Worm (Caenorhabditis elegans) whole organism, L4 larva: ENCODE results near the gene M199.134.
"Not testable (repeated sequence)": the region's sequence is repeated elsewhere in the genome, so short reads cannot be mapped to it uniquely, and the experiment has no call there.

ENCODE experiments used
- F44E2.7 ChIP-seq: fragments of 200-800 bp; sonication (Bioruptor generic); IDR thresholded peaks from 2 replicates; pipeline ENCODE4 v2.1.2; 2022; ENCODE audit warnings: missing genetic modification characterization, missing compliant biosample characterization
- Y105C5A.15 ChIP-seq: fragments of 200-800 bp; sonication (Bioruptor generic); IDR thresholded peaks from 2 replicates; pipeline ENCODE4 v1.3.6; 2022; ENCODE audit warnings: missing genetic modification characterization, missing compliant biosample characterization
- Y5F2A.4 ChIP-seq: fragments of 200-800 bp; sonication (Bioruptor generic); optimal IDR thresholded peaks from 2 replicates; lab custom pipeline; 2018; ENCODE audit warnings: mild to moderate bottlenecking, missing genetic modification characterization, missing compliant biosample characterization
- aha-1 ChIP-seq: fragments of 150-350 bp; peaks from one replicate; lab custom pipeline; 2014; ENCODE audit warnings: missing biosample characterization, missing genetic modification characterization
- ceh-20 ChIP-seq: fragments of 200-800 bp; sonication (Bioruptor generic); IDR thresholded peaks from 2 replicates; pipeline ENCODE4 v1.3.6; 2022; ENCODE audit warnings: missing genetic modification reagents, missing genetic modification characterization, missing compliant biosample characterization
- ceh-28 ChIP-seq: fragments of 150-350 bp; optimal IDR thresholded peaks from 2 replicates; lab custom pipeline; 2014; ENCODE audit warnings: missing biosample characterization, missing genetic modification reagents, missing genetic modification characterization
- ceh-62 ChIP-seq: sonication (generic microtip); optimal IDR thresholded peaks from 2 replicates; lab custom pipeline; 2017; ENCODE audit warnings: missing biosample characterization, missing genetic modification characterization
- ces-1 ChIP-seq: fragments of 150-350 bp; sonication (generic microtip); optimal IDR thresholded peaks from 4 replicates; lab custom pipeline; 2014; ENCODE audit warnings: missing biosample characterization, missing genetic modification reagents, missing genetic modification characterization
- dve-1 ChIP-seq: sonication (generic microtip); optimal IDR thresholded peaks from 2 replicates; lab custom pipeline; 2017; ENCODE audit warnings: antibody characterized with exemption, mild to moderate bottlenecking, missing genetic modification characterization, missing compliant biosample characterization; ENCODE audit not compliant: insufficient read depth
- hlh-11 ChIP-seq: fragments of 200-800 bp; sonication (Bioruptor generic); optimal IDR thresholded peaks from 2 replicates; lab custom pipeline; 2018; ENCODE audit warnings: mild to moderate bottlenecking, missing genetic modification characterization, missing compliant biosample characterization
- hmg-1.1 ChIP-seq: fragments of 200-800 bp; sonication (Bioruptor generic); IDR thresholded peaks from 2 replicates; pipeline ENCODE4 v1.3.6; 2022; ENCODE audit warnings: missing genetic modification reagents, missing genetic modification characterization, missing compliant biosample characterization
- lin-38 ChIP-seq: fragments of 200-800 bp; sonication (Bioruptor generic); IDR thresholded peaks from 2 replicates; pipeline ENCODE4 v1.3.6; 2022; ENCODE audit warnings: missing genetic modification reagents, missing genetic modification characterization, missing compliant biosample characterization
- lsy-2 ChIP-seq, 2 experiments: fragments of 150-350 bp in 1 of 2; sonication (generic microtip) in 1 of 2; optimal IDR thresholded peaks; 2 replicates each; lab custom pipeline; 2014 to 2017; ENCODE audit warnings: missing biosample characterization in 2 of 2, missing genetic modification characterization in 2 of 2
- madf-9 ChIP-seq: fragments of 200-800 bp; sonication (Bioruptor generic); conservative IDR thresholded peaks from 2 replicates; pipeline ENCODE4 v1.3.6; 2022; ENCODE audit warnings: missing genetic modification reagents, missing genetic modification characterization, missing compliant biosample characterization
- mdl-1 ChIP-seq, 2 experiments: fragments of 150-350 bp in 1 of 2; sonication (generic microtip) in 1 of 2; optimal IDR thresholded peaks; 2 replicates each; lab custom pipeline; 2014 to 2017; ENCODE audit warnings: missing biosample characterization in 2 of 2, missing genetic modification characterization in 2 of 2
- mep-1 ChIP-seq: fragments of 150-350 bp; sonication (generic microtip); optimal IDR thresholded peaks from 3 replicates; lab custom pipeline; 2014; ENCODE audit warnings: missing biosample characterization, missing genetic modification characterization
- mxl-2 ChIP-seq: fragments of 200-800 bp; sonication (Bioruptor generic); conservative IDR thresholded peaks from 2 replicates; pipeline ENCODE4 v1.3.6; 2022; ENCODE audit warnings: missing genetic modification reagents, missing genetic modification characterization, missing compliant biosample characterization
- nhr-111 ChIP-seq: fragments of 200-800 bp; sonication (Bioruptor generic); optimal IDR thresholded peaks from 2 replicates; lab custom pipeline; 2018; ENCODE audit warnings: mild to moderate bottlenecking, missing genetic modification characterization, missing compliant biosample characterization
- nhr-237 ChIP-seq: sonication (generic microtip); optimal IDR thresholded peaks from 2 replicates; lab custom pipeline; 2017; ENCODE audit warnings: missing biosample characterization, missing genetic modification characterization
- nhr-28 ChIP-seq: fragments of 150-350 bp; optimal IDR thresholded peaks from 2 replicates; lab custom pipeline; 2014; ENCODE audit warnings: missing biosample characterization, missing genetic modification characterization
- nhr-76 ChIP-seq: fragments of 150-350 bp; optimal IDR thresholded peaks from 2 replicates; lab custom pipeline; 2014; ENCODE audit warnings: missing biosample characterization, missing genetic modification characterization
- sdz-12 ChIP-seq: fragments of 200-800 bp; sonication (Bioruptor generic); optimal IDR thresholded peaks from 2 replicates; lab custom pipeline; 2018; ENCODE audit warnings: mild to moderate bottlenecking, missing genetic modification characterization, missing compliant biosample characterization
- set-16 ChIP-seq: fragments of 200-800 bp; sonication (Bioruptor generic); IDR thresholded peaks from 2 replicates; pipeline ENCODE4 v1.3.6; 2022; ENCODE audit warnings: missing genetic modification reagents, missing genetic modification characterization, missing compliant biosample characterization
- spr-3 ChIP-seq: fragments of 200-800 bp; sonication (Bioruptor generic); optimal IDR thresholded peaks from 2 replicates; lab custom pipeline; 2018; ENCODE audit warnings: mild to moderate bottlenecking, missing genetic modification characterization, missing compliant biosample characterization
- unc-62 ChIP-seq, 3 experiments: fragments of 150-350 bp in 1 of 3; sonication (generic microtip); optimal IDR thresholded peaks in 2 of 3; peaks in 1 of 3; 1 replicate in 1 of 3; 2 replicates in 2 of 3; lab custom pipeline; 2014 to 2017; ENCODE audit warnings: missing biosample characterization in 3 of 3, missing genetic modification characterization in 3 of 3, missing genetic modification reagents in 3 of 3, missing genotype in 1 of 3
- zag-1 ChIP-seq: fragments of 150-350 bp; optimal IDR thresholded peaks from 2 replicates; lab custom pipeline; 2014; ENCODE audit warnings: missing biosample characterization, missing genetic modification characterization
- zip-2 ChIP-seq: fragments of 150-350 bp; optimal IDR thresholded peaks from 2 replicates; lab custom pipeline; 2014; ENCODE audit warnings: missing biosample characterization, missing genetic modification characterization
- ztf-11 ChIP-seq: fragments of 150-350 bp; optimal IDR thresholded peaks from 2 replicates; lab custom pipeline; 2014; ENCODE audit warnings: missing biosample characterization, missing genetic modification characterization

M199.134 gene

DNA sequence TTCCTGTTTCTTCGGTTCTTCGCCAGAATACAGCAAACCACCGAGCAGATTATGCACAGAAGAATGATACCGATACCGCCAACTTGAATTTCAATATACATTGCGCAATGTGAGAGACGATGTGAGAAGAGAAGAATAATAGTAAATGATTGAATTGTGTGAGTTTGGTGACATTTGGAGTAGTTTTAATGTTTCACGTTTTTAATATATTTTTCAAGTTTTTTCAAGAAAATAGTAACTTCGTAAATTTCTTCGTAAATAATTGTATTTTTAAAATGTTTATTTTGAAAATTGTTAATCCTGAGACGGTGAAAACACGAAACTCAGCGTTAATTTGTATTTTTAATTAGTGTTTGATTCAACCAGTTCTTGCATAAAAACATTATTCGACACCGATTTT lies at the start of gene M199.134:
M199.134 (minus strand) TSS at position 101 of the 400 bp plus-strand sequence.
- no peak for TF ChIP-seq nhr-28 (tag; lab: Kevin White, UChicago)
- TF ChIP-seq unc-62 (GFP tag; optimal IDR thresholded peaks at IDR 0.05 in 1 of 2; lab: Kevin White, UChicago): peak in 1 of 2 experiments; percentile 37
- no peak for TF ChIP-seq unc-62 (tag; optimal IDR thresholded peaks at IDR 0.05; lab: Kevin White, UChicago)
- TF ChIP-seq ceh-28 (tag; lab: Kevin White, UChicago): no peak

DNA sequence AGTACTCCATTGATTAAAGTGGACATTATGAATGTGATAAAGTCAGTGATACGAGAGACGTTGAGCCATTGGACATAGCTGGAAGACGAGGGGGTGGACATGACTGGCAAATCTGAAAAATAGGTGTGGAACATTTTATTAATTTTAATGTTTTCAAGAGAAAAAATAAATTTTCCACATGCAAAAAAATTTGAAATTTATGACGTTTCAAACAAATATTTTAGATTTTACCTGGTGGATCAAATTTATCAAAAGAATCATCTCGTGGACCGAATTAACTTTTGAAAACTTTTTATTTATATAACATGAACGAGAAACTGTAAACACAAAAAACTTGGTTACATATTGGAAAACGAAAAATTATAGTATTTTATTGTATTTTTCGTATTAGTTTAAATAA lies 34.1 kb upstream of the M199.134 start, which contains the start of gene str-78:
str-78 (minus strand) TSS at position 101 of the 400 bp plus-strand sequence.
- TF ChIP-seq ceh-62 (no peak), ceh-20 (GFP tag; lab: Robert Waterston, UW) (no peak)

DNA sequence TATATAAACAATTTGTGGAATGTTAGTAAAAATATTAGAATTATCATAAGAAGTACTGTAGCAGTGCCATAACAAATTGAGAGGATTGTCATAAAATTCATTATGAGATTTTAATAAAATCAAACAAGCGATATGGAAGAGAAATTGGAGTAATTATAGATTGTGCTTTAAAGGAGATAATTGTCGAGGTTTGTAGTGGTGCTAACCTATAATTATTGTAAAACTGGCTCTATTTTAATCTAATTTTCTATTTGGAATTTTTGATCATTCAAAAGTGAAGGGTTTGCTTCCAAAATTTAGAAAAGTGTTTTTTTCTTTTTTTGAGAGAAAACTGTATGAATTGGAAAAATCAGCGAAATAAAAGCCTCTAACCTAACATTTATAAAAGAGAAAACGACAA lies 27.8 kb upstream of the M199.134 start, which contains the start of gene srg-51:
srg-51 (minus strand) TSS at position 101 of the 400 bp plus-strand sequence.
- peak; percentile 26 for TF ChIP-seq aha-1 (tag; lab: Kevin White, UChicago)
- no peak for TF ChIP-seq hlh-11 (tag; lab: Kevin White, UChicago)

DNA sequence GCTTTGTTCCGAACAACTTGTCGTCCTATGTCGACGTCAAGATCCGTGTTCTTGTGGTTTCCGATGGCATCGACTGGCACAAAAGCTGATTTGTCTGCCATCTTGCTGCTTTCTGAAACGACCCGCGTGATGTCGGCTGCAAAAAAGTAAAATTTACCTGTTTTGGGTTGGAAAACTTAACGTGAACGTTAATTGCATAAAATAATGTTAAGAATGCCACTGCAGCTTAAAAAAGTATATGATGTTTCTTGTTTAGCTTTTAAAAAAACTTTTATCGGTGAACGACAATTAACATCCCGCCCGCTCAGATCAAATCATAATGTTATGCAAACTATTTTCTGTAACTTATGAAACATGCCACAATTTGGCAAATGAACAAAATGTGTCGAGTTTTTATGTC lies 20.9 kb upstream of the M199.134 start, which contains the start of gene M199.8:
M199.8 (minus strand) TSS at position 101 of the 400 bp plus-strand sequence.
- TF ChIP-seq nhr-111; mxl-2 (GFP tag; lab: Robert Waterston, UW); mep-1 (tag; lab: Kevin White, UChicago): not testable (repeated sequence)
- TF ChIP-seq, all 104 proteins: peak for 0; not testable (repeated sequence) for 104

DNA sequence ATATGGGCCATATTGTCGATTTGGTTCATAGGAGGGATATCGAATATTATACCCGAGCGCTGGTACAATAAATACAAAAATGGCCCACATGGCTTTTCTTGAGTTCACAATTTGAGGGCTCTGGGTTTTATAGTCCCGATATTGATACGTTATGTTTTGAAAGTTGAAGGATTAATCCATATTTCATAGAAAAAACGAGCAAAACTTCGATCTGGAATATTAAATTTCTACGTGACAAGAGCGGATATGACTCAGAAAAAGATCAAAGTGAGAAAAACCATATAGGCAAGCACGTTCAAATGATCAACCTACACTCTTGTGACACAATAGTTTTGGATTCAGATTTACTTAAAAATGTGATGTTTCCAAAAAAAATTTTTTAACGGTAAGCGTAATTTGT lies 18.7 kb upstream of the M199.134 start, which contains the start of gene col-135:
col-135 (minus strand) TSS at position 101 of the 400 bp plus-strand sequence.
- TF ChIP-seq madf-9 (GFP tag; lab: Robert Waterston, UW) (no peak), hmg-1.1 (GFP tag; lab: Robert Waterston, UW) (no peak), unc-62 (GFP tag; optimal IDR thresholded peaks at IDR 0.05 in 1 of 2; lab: Kevin White, UChicago) (peak in 1 of 2 experiments; percentile 35), unc-62 (tag; optimal IDR thresholded peaks at IDR 0.05; lab: Kevin White, UChicago) (no peak), mdl-1 (tag; optimal IDR thresholded peaks at IDR 0.05; lab: Kevin White, UChicago) (no peak), lsy-2 (tag; optimal IDR thresholded peaks at IDR 0.05; lab: Kevin White, UChicago) (no peak), nhr-76 (tag; lab: Kevin White, UChicago) (no peak), ceh-28 (tag; lab: Kevin White, UChicago) (no peak)

DNA sequence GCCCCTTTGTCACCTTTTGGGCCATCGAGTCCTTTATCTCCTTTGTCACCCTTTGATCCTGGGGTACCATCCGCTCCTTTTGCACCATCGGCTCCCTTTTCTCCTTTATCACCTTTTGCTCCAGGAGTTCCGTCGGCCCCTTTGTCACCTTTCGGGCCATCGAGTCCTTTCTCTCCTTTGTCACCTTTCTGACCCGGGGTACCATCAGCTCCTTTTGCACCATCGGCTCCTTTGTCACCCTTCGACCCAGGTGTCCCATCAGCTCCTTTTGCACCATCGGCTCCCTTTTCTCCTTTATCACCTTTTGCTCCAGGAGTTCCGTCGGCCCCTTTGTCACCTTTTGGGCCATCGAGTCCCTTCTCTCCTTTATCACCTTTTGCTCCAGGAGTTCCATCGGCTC lies 17.2 kb upstream of the M199.134 start:
- TF ChIP-seq Y105C5A.15 (GFP tag; lab: Robert Waterston, UW) (0 out of 2 replicates have a peak, but pooled peaks have one; percentile 8), set-16 (GFP tag; lab: Robert Waterston, UW) (peak; percentile 74)

DNA sequence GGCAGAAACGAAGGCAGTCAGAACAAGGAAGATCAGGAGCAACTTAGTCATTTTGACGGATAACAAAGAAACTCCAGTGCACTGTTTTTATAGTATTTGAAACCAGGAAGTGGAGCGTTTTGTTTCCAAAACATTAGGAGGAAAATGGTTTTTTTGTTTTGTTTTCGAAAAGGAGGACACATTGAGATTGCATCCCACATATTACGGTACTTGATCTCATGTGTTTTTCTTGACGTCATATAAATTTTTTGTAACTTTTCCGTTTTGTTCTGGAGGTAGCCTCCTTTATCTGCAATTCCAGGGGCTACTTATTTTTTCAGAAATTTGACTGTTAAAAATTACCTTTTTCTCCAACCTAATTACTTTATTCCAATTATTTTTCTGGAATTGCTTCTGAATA lies 14.7 kb upstream of the M199.134 start, which contains the start of gene M199.9:
M199.9 (minus strand) TSS at position 101 of the 400 bp plus-strand sequence.
- TF ChIP-seq ztf-11 (tag; lab: Kevin White, UChicago) (no peak), dve-1 (tag; lab: Kevin White, UChicago) (no peak), nhr-237 (no peak), ces-1 (GFP tag; lab: Kevin White, UChicago) (no peak), F44E2.7 (GFP tag; lab: Robert Waterston, UW) (no peak), sdz-12 (GFP tag; lab: Kevin White, UChicago) (no peak), spr-3 (no peak), lin-38 (GFP tag; lab: Robert Waterston, UW) (no peak), mep-1 (tag; lab: Kevin White, UChicago) (no peak), Y5F2A.4 (GFP tag; lab: Kevin White, UChicago) (no peak), zag-1 (tag; lab: Kevin White, UChicago) (no peak), zip-2 (tag; lab: Kevin White, UChicago) (no peak)
